Worm (Caenorhabditis elegans) whole organism, young adult: ENCODE measurements around the gene C28H8.7.

Experiments used
- B0019.2 ChIP-seq: fragments of 200-800 bp; sonication (Bioruptor generic); conservative IDR thresholded peaks from 2 replicates; pipeline ENCODE4 v1.3.6; 2022; ENCODE audit warnings: missing genetic modification reagents, missing genetic modification characterization, missing compliant biosample characterization
- B0336.3 ChIP-seq: fragments of 200-800 bp; sonication (Bioruptor generic); IDR thresholded peaks from 2 replicates; pipeline ENCODE4 v1.3.6; 2022; ENCODE audit warnings: missing genetic modification characterization, missing compliant biosample characterization
- C06A6.2 ChIP-seq: fragments of 200-800 bp; sonication (Bioruptor generic); conservative IDR thresholded peaks from 2 replicates; pipeline ENCODE4 v1.3.6; 2022; ENCODE audit warnings: missing genetic modification characterization, missing compliant biosample characterization
- C17E4.6 ChIP-seq: fragments of 200-800 bp; sonication (Bioruptor generic); IDR thresholded peaks from 2 replicates; pipeline ENCODE4 v1.3.6; 2022; ENCODE audit warnings: missing genetic modification reagents, missing genetic modification characterization, missing compliant biosample characterization
- D2030.7 ChIP-seq: fragments of 200-800 bp; sonication (Bioruptor generic); IDR thresholded peaks from 2 replicates; pipeline ENCODE4 v1.3.6; 2022; ENCODE audit warnings: missing genetic modification reagents, missing genetic modification characterization, missing compliant biosample characterization
- F10E7.11 ChIP-seq: sonication (generic microtip); optimal IDR thresholded peaks from 2 replicates; lab custom pipeline; 2017; ENCODE audit warnings: mild to moderate bottlenecking, missing genetic modification characterization, moderate library complexity, missing compliant biosample characterization
- F33H1.4 ChIP-seq: fragments of 200-800 bp; sonication (Bioruptor generic); IDR thresholded peaks from 2 replicates; pipeline ENCODE4 v1.3.6; 2022; ENCODE audit warnings: missing genetic modification reagents, missing genetic modification characterization, missing compliant biosample characterization
- F39B2.1 ChIP-seq: fragments of 200-800 bp; sonication (Bioruptor generic); IDR thresholded peaks from 2 replicates; pipeline ENCODE4 v1.3.6; 2022; ENCODE audit warnings: missing genetic modification reagents, missing genetic modification characterization, missing compliant biosample characterization
- K11D2.4 ChIP-seq: fragments of 200-800 bp; sonication (Bioruptor generic); IDR thresholded peaks from 2 replicates; pipeline ENCODE4 v1.3.6; 2022; ENCODE audit warnings: missing genetic modification reagents, missing genetic modification characterization, missing compliant biosample characterization
- T26A5.8 ChIP-seq: sonication (generic microtip); optimal IDR thresholded peaks from 2 replicates; lab custom pipeline; 2016; ENCODE audit warnings: missing genetic modification characterization, missing compliant biosample characterization
- Y53F4B.3 ChIP-seq: fragments of 200-800 bp; sonication (Bioruptor generic); IDR thresholded peaks from 2 replicates; pipeline ENCODE4 v1.3.6; 2022; ENCODE audit warnings: missing genetic modification reagents, missing genetic modification characterization, missing compliant biosample characterization
- Y56A3A.18 ChIP-seq: fragments of 200-800 bp; sonication (Bioruptor generic); IDR thresholded peaks from 2 replicates; pipeline ENCODE4 v1.3.6; 2022; ENCODE audit warnings: missing genetic modification reagents, missing genetic modification characterization, missing compliant biosample characterization
- Y79H2A.3 ChIP-seq: fragments of 200-800 bp; sonication (Bioruptor generic); conservative IDR thresholded peaks from 2 replicates; pipeline ENCODE4 v1.3.6; 2022; ENCODE audit warnings: missing genetic modification reagents, missing genetic modification characterization, missing compliant biosample characterization
- akir-1 ChIP-seq: fragments of 200-800 bp; sonication (Bioruptor generic); optimal IDR thresholded peaks from 2 replicates; lab custom pipeline; 2018; ENCODE audit warnings: mild to moderate bottlenecking, missing genetic modification characterization, moderate library complexity, missing compliant biosample characterization
- attf-3 ChIP-seq: fragments of 200-800 bp; sonication (Bioruptor generic); conservative IDR thresholded peaks from 2 replicates; pipeline ENCODE4 v1.3.6; 2022; ENCODE audit warnings: missing genetic modification reagents, missing genetic modification characterization, missing compliant biosample characterization
- cebp-2 ChIP-seq: fragments of 200-800 bp; sonication (Bioruptor generic); IDR thresholded peaks from 2 replicates; pipeline ENCODE4 v1.3.6; 2022; ENCODE audit warnings: missing genetic modification characterization, missing compliant biosample characterization
- ceh-100 ChIP-seq: fragments of 200-800 bp; sonication (Bioruptor generic); IDR thresholded peaks from 2 replicates; pipeline ENCODE4 v1.3.6; 2022; ENCODE audit warnings: missing genetic modification reagents, missing genetic modification characterization, missing compliant biosample characterization
- ceh-27 ChIP-seq: fragments of 200-800 bp; sonication (Bioruptor generic); optimal IDR thresholded peaks from 2 replicates; lab custom pipeline; 2018; ENCODE audit warnings: mild to moderate bottlenecking, missing genetic modification characterization, moderate library complexity, missing compliant biosample characterization
- ceh-91 ChIP-seq: fragments of 200-800 bp; sonication (Bioruptor generic); IDR thresholded peaks from 2 replicates; pipeline ENCODE4 v1.3.6; 2022; ENCODE audit warnings: missing genetic modification reagents, missing genetic modification characterization, missing compliant biosample characterization
- chd-7 ChIP-seq: sonication (generic microtip); optimal IDR thresholded peaks from 2 replicates; lab custom pipeline; 2016; ENCODE audit warnings: mild to moderate bottlenecking, missing genetic modification characterization, moderate library complexity, missing compliant biosample characterization
- dox-1 ChIP-seq: fragments of 200-800 bp; sonication (Bioruptor generic); IDR thresholded peaks from 2 replicates; pipeline ENCODE4 v1.3.6; 2022; ENCODE audit warnings: missing genetic modification reagents, missing genetic modification characterization, missing compliant biosample characterization
- egl-44 ChIP-seq: fragments of 200-800 bp; sonication (Bioruptor generic); IDR thresholded peaks from 2 replicates; pipeline ENCODE4 v1.3.6; 2022; ENCODE audit warnings: missing genetic modification reagents, missing genetic modification characterization, missing compliant biosample characterization
- gei-17 ChIP-seq: fragments of 200-800 bp; sonication (Bioruptor generic); optimal IDR thresholded peaks from 2 replicates; lab custom pipeline; 2018; ENCODE audit warnings: mild to moderate bottlenecking, missing genetic modification characterization, missing compliant biosample characterization
- him-1 ChIP-seq: sonication (generic microtip); optimal IDR thresholded peaks from 2 replicates; lab custom pipeline; 2016; ENCODE audit warnings: missing genotype, missing genetic modification reagents, missing genetic modification characterization, missing compliant biosample characterization
- hlh-12 ChIP-seq: sonication (generic microtip); optimal IDR thresholded peaks from 2 replicates; lab custom pipeline; 2016; ENCODE audit warnings: missing genetic modification characterization, missing compliant biosample characterization
- hsf-1 ChIP-seq: fragments of 200-800 bp; sonication (Bioruptor generic); IDR thresholded peaks from 2 replicates; pipeline ENCODE4 v1.3.6; 2022; ENCODE audit warnings: missing genetic modification reagents, missing genetic modification characterization, missing compliant biosample characterization
- lag-1 ChIP-seq: fragments of 200-800 bp; sonication (Bioruptor generic); IDR thresholded peaks from 2 replicates; pipeline ENCODE4 v1.3.6; 2022; ENCODE audit warnings: missing genetic modification reagents, missing genetic modification characterization, missing compliant biosample characterization
- let-526 ChIP-seq: fragments of 200-800 bp; sonication (Bioruptor generic); IDR thresholded peaks from 2 replicates; pipeline ENCODE4 v1.3.6; 2022; ENCODE audit warnings: missing genetic modification reagents, missing genetic modification characterization, missing compliant biosample characterization
- let-607 ChIP-seq, 2 experiments: fragments of 200-800 bp in 1 of 2; sonication (Bioruptor generic) in 1 of 2; sonication (generic microtip) in 1 of 2; optimal IDR thresholded peaks; 2 replicates each; lab custom pipeline; 2016 to 2018; ENCODE audit warnings: mild to moderate bottlenecking in 2 of 2, missing compliant biosample characterization in 2 of 2, missing genetic modification characterization in 2 of 2, moderate library complexity in 2 of 2, missing genotype in 1 of 2
- lin-35 ChIP-seq, 3 experiments: fragments of 150-350 bp in 2 of 3; sonication (generic microtip) in 1 of 3; optimal IDR thresholded peaks; 2 replicates each; lab custom pipeline; 2014 to 2018; ENCODE audit warnings: missing biosample characterization in 3 of 3, missing genetic modification characterization in 3 of 3, missing genetic modification reagents in 3 of 3
- lin-54 ChIP-seq: fragments of 200-800 bp; sonication (Bioruptor generic); optimal IDR thresholded peaks from 2 replicates; lab custom pipeline; 2018; ENCODE audit warnings: mild to moderate bottlenecking, missing genetic modification characterization, missing compliant biosample characterization
- lir-1 ChIP-seq: fragments of 200-800 bp; sonication (Bioruptor generic); conservative IDR thresholded peaks from 2 replicates; pipeline ENCODE4 v1.3.6; 2022; ENCODE audit warnings: missing genetic modification reagents, missing genetic modification characterization, missing compliant biosample characterization
- lsl-1 ChIP-seq: fragments of 200-800 bp; sonication (Bioruptor generic); optimal IDR thresholded peaks from 2 replicates; lab custom pipeline; 2018; ENCODE audit warnings: mild to moderate bottlenecking, missing genetic modification characterization, moderate library complexity, missing compliant biosample characterization
- lsy-27 ChIP-seq: sonication (generic microtip); optimal IDR thresholded peaks from 2 replicates; lab custom pipeline; 2017; ENCODE audit warnings: missing genetic modification characterization, mild to moderate bottlenecking, missing compliant biosample characterization, antibody characterized with exemption, missing genotype, borderline replicate concordance; ENCODE audit not compliant: insufficient read depth
- madf-10 ChIP-seq: sonication (generic microtip); optimal IDR thresholded peaks from 2 replicates; lab custom pipeline; 2016; ENCODE audit warnings: mild to moderate bottlenecking, missing genetic modification characterization, missing compliant biosample characterization
- madf-6 ChIP-seq: fragments of 200-800 bp; sonication (Bioruptor generic); IDR thresholded peaks from 2 replicates; pipeline ENCODE4 v1.3.6; 2022; ENCODE audit warnings: missing genetic modification reagents, missing genetic modification characterization, missing compliant biosample characterization
- mes-4 ChIP-seq: sonication (generic microtip); optimal IDR thresholded peaks from 2 replicates; lab custom pipeline; 2016; ENCODE audit warnings: missing genotype, missing genetic modification characterization, missing compliant biosample characterization
- nfya-2 ChIP-seq: fragments of 200-800 bp; sonication (Bioruptor generic); IDR thresholded peaks from 2 replicates; pipeline ENCODE4 v1.3.6; 2022; ENCODE audit warnings: missing genetic modification reagents, missing genetic modification characterization, missing compliant biosample characterization
- nhr-90 ChIP-seq: sonication (generic microtip); optimal IDR thresholded peaks from 2 replicates; lab custom pipeline; 2016; ENCODE audit warnings: missing genotype, mild to moderate bottlenecking, missing genetic modification characterization, missing compliant biosample characterization
- sdz-38 ChIP-seq: sonication (generic microtip); optimal IDR thresholded peaks from 2 replicates; lab custom pipeline; 2016; ENCODE audit warnings: missing genotype, missing genetic modification characterization, missing compliant biosample characterization
- sea-2 ChIP-seq: fragments of 200-800 bp; sonication (Bioruptor generic); IDR thresholded peaks from 2 replicates; pipeline ENCODE4 v1.3.6; 2022; ENCODE audit warnings: missing genetic modification characterization, missing compliant biosample characterization
- snpc-1.1 ChIP-seq: sonication (generic microtip); optimal IDR thresholded peaks from 2 replicates; lab custom pipeline; 2017; ENCODE audit warnings: missing genetic modification characterization, mild to moderate bottlenecking, missing compliant biosample characterization, antibody characterized with exemption, moderate library complexity, missing genotype, missing genetic modification reagents; ENCODE audit not compliant: insufficient read depth
- snpc-3.4 ChIP-seq: sonication (generic microtip); optimal IDR thresholded peaks from 2 replicates; lab custom pipeline; 2017; ENCODE audit warnings: missing genetic modification characterization, mild to moderate bottlenecking, missing compliant biosample characterization, antibody characterized with exemption, moderate library complexity, missing genotype, missing genetic modification reagents
- somi-1 ChIP-seq: fragments of 200-800 bp; sonication (Bioruptor generic); optimal IDR thresholded peaks from 2 replicates; lab custom pipeline; 2018; ENCODE audit warnings: mild to moderate bottlenecking, missing genetic modification characterization, missing compliant biosample characterization
- tbp1 ChIP-seq: fragments of 200-800 bp; sonication (Bioruptor generic); optimal IDR thresholded peaks from 2 replicates; lab custom pipeline; 2018; ENCODE audit warnings: mild to moderate bottlenecking, missing genetic modification characterization, missing compliant biosample characterization
- unc-130 ChIP-seq: sonication (generic microtip); optimal IDR thresholded peaks from 2 replicates; lab custom pipeline; 2016; ENCODE audit warnings: missing genetic modification reagents, missing genetic modification characterization, missing compliant biosample characterization
- unc-62 ChIP-seq: fragments of 150-350 bp; optimal IDR thresholded peaks from 2 replicates; lab custom pipeline; 2014; ENCODE audit warnings: missing biosample characterization, missing genetic modification reagents, missing genetic modification characterization

C28H8.7 gene

ce11 chrIII:5871760-5872159 lies 15.0 kb downstream of the C28H8.7 start, which contains the start of the genes F01F1.11 and F01F1.3:
Gene F01F1.11, minus strand, starts transcription at chrIII:5871877.
Gene F01F1.3, plus strand, starts transcription at chrIII:5871938.
- TF ChIP-seq gei-17 (GFP tag; lab: Kevin White, UChicago) (no peak), lin-35 (GFP tag; optimal IDR thresholded peaks at IDR 0.05; lab: Kevin White, UChicago) (peak in 2 of 3 experiments; percentile 56 to 93), nhr-90 (tag; lab: Kevin White, UChicago) (no peak), somi-1 (GFP tag; lab: Kevin White, UChicago) (no peak), attf-3 (GFP tag; lab: Robert Waterston, UW) (peak; percentile 69), Y53F4B.3 (GFP tag; lab: Robert Waterston, UW) (no peak), F39B2.1 (GFP tag; lab: Robert Waterston, UW) (no peak), snpc-3.4 (tag; lab: Kevin White, UChicago) (no peak), nfya-2 (GFP tag; lab: Robert Waterston, UW) (no peak), madf-10 (peak; percentile 40), lir-1 (no peak), sea-2 (no peak), Y56A3A.18 (GFP tag; lab: Robert Waterston, UW) (no peak), tbp1 (GFP tag; lab: Kevin White, UChicago) (peak; percentile 8), ceh-91 (GFP tag; lab: Robert Waterston, UW) (peak; percentile 50; the same call in 1 of the 2 replicates), lin-54 (GFP tag; lab: Kevin White, UChicago) (peak; percentile 94), chd-7 (tag; lab: Kevin White, UChicago) (no peak), lag-1 (GFP tag; lab: Robert Waterston, UW) (no peak), C17E4.6 (GFP tag; lab: Robert Waterston, UW) (0 out of 2 replicates have a peak, but pooled peaks have one; percentile 28), cebp-2 (GFP tag; lab: Robert Waterston, UW) (no peak), lsl-1 (peak; percentile 61), lsy-27 (tag; lab: Kevin White, UChicago) (no peak), snpc-1.1 (tag; lab: Kevin White, UChicago) (no peak), madf-6 (peak; percentile 80), F33H1.4 (peak; percentile 63), unc-62 (GFP tag; lab: Kevin White, UChicago) (no peak), him-1 (tag; lab: Kevin White, UChicago) (peak; percentile 31), ceh-100 (peak; percentile 36; the same call in 1 of the 2 replicates), dox-1 (GFP tag; lab: Robert Waterston, UW) (peak; percentile 64; the same call in 1 of the 2 replicates), akir-1 (GFP tag; lab: Kevin White, UChicago) (no peak), unc-130 (GFP tag; lab: Kevin White, UChicago) (peak; percentile 91), sdz-38 (tag; lab: Kevin White, UChicago) (no peak), let-607 (tag; optimal IDR thresholded peaks at IDR 0.05; lab: Kevin White, UChicago) (peak in 1 of 2 experiments; percentile 57), D2030.7 (GFP tag; lab: Robert Waterston, UW) (peak; percentile 69), C06A6.2 (no peak), B0336.3 (GFP tag; lab: Robert Waterston, UW) (0 out of 2 replicates have a peak, but pooled peaks have one; percentile 15), mes-4 (tag; lab: Kevin White, UChicago) (no peak), Y79H2A.3 (no peak), T26A5.8 (tag; lab: Kevin White, UChicago) (no peak), hsf-1 (no peak), hlh-12 (tag; lab: Kevin White, UChicago) (no peak), let-526 (GFP tag; lab: Robert Waterston, UW) (peak; percentile 65; the same call in 1 of the 2 replicates), F10E7.11 (no peak), egl-44 (GFP tag; lab: Robert Waterston, UW) (no peak), K11D2.4 (GFP tag; lab: Robert Waterston, UW) (peak; percentile 57), ceh-27 (GFP tag; lab: Kevin White, UChicago) (peak; percentile 72), B0019.2 (GFP tag; lab: Robert Waterston, UW) (0 out of 2 replicates have a peak, but pooled peaks have one; percentile 15)
